Worm (Caenorhabditis elegans) whole organism, early embryonic: Measurements from ENCODE around the gene F54B8.1.
"Not testable (repeated sequence)": the region's sequence is repeated elsewhere in the genome, so short reads cannot be mapped to it uniquely, and the experiment has no call there.

Source experiments
- B0310.2 ChIP-seq: sonication (generic microtip); optimal IDR thresholded peaks from 2 replicates; lab custom pipeline; 2016; ENCODE audit warnings: mild to moderate bottlenecking, missing genetic modification characterization, missing compliant biosample characterization
- aly-1 ChIP-seq: sonication (generic microtip); optimal IDR thresholded peaks from 2 replicates; lab custom pipeline; 2016; ENCODE audit warnings: missing genetic modification characterization, missing compliant biosample characterization
- ama-1 ChIP-seq: fragments of 150-350 bp; optimal IDR thresholded peaks from 2 replicates; lab custom pipeline; 2014
- ceh-13 ChIP-seq: fragments of 200-800 bp; sonication (Bioruptor generic); optimal IDR thresholded peaks from 2 replicates; lab custom pipeline; 2018; ENCODE audit warnings: mild to moderate bottlenecking, missing genetic modification characterization, missing compliant biosample characterization
- ceh-36 ChIP-seq: sonication (generic microtip); optimal IDR thresholded peaks from 2 replicates; lab custom pipeline; 2016; ENCODE audit warnings: missing genetic modification characterization, inconsistent platforms, missing compliant biosample characterization
- ets-7 ChIP-seq: sonication (generic microtip); optimal IDR thresholded peaks from 2 replicates; lab custom pipeline; 2016; ENCODE audit warnings: missing genotype, missing genetic modification characterization, missing compliant biosample characterization
- flt-1 ChIP-seq: fragments of 200-800 bp; sonication (Bioruptor generic); IDR thresholded peaks from 2 replicates; pipeline ENCODE4 v1.3.6; 2022; ENCODE audit warnings: missing genetic modification characterization, missing compliant biosample characterization
- hmbx-1 ChIP-seq: sonication (generic microtip); optimal IDR thresholded peaks from 2 replicates; lab custom pipeline; 2016; ENCODE audit warnings: mild to moderate bottlenecking, missing genetic modification characterization, missing compliant biosample characterization
- hmg-4 ChIP-seq: fragments of 200-800 bp; sonication (Bioruptor generic); optimal IDR thresholded peaks from 2 replicates; lab custom pipeline; 2018; ENCODE audit warnings: mild to moderate bottlenecking, missing genetic modification characterization, missing compliant biosample characterization
- hnd-1 ChIP-seq: sonication (generic microtip); optimal IDR thresholded peaks from 2 replicates; lab custom pipeline; 2016; ENCODE audit warnings: missing genetic modification characterization, missing compliant biosample characterization
- pes-1 ChIP-seq: fragments of 200-800 bp; sonication (Bioruptor generic); IDR thresholded peaks from 2 replicates; pipeline ENCODE4 v1.3.6; 2022; ENCODE audit warnings: missing genetic modification reagents, missing genetic modification characterization, missing compliant biosample characterization
- scrt-1 ChIP-seq: fragments of 200-800 bp; sonication (Bioruptor generic); IDR thresholded peaks from 2 replicates; pipeline ENCODE4 v1.3.6; 2022; ENCODE audit warnings: missing genetic modification characterization, missing compliant biosample characterization
- sea-1 ChIP-seq: fragments of 200-800 bp; sonication (Bioruptor generic); conservative IDR thresholded peaks from 2 replicates; pipeline ENCODE4 v1.3.6; 2022; ENCODE audit warnings: missing genetic modification characterization, missing compliant biosample characterization
- tbx-11 ChIP-seq: fragments of 200-800 bp; sonication (Bioruptor generic); IDR thresholded peaks from 2 replicates; pipeline ENCODE4 v1.3.6; 2022; ENCODE audit warnings: missing genetic modification characterization, missing compliant biosample characterization
- tbx-37 ChIP-seq: fragments of 200-800 bp; sonication (Bioruptor generic); conservative IDR thresholded peaks from 2 replicates; pipeline ENCODE4 v1.3.6; 2022; ENCODE audit warnings: missing genetic modification reagents, missing genetic modification characterization, missing compliant biosample characterization
- tra-4 ChIP-seq: sonication (generic microtip); optimal IDR thresholded peaks from 2 replicates; lab custom pipeline; 2017; ENCODE audit warnings: missing genetic modification characterization, missing compliant biosample characterization

Gene F54B8.1

ce11 chrV:15850276-15850811 lies 39.8 kb downstream of the F54B8.1 start, which contains the start of gene srh-147:
srh-147 (minus strand) TSS chrV:15850326.
- not testable (repeated sequence) for TF ChIP-seq ceh-13 (GFP tag; lab: Kevin White, UChicago); hmg-4 (GFP tag; lab: Kevin White, UChicago); sea-1

- TF ChIP-seq ets-7 (tag; lab: Kevin White, UChicago) (no peak), tbx-11 (GFP tag; lab: Robert Waterston, UW) (no peak), tra-4 (tag; lab: Kevin White, UChicago) (no peak), pes-1 (no peak), sea-1 (no peak), scrt-1 (GFP tag; lab: Robert Waterston, UW) (no peak), B0310.2 (no peak), aly-1 (tag; lab: Kevin White, UChicago) (no peak), hnd-1 (no peak), tbx-37 (GFP tag; lab: Robert Waterston, UW) (no peak), ama-1 (lab: Kevin White, UChicago) (no peak), flt-1 (GFP tag; lab: Robert Waterston, UW) (no peak), ceh-36 (tag; lab: Kevin White, UChicago) (no peak), hmbx-1 (no peak)
Measured at ce11 chrV:15858292-15858691, 47.7 kb downstream of the F54B8.1 start, which contains the start of gene srh-148. srh-148 (minus strand) TSS chrV:15858392.
